Worm (Caenorhabditis elegans): ENCODE measurements around the gene str-115.

ce11 chrV:11308346-11308745 is 39.5 kb downstream of the str-115 start, which contains the start of gene snf-11:
- TF ChIP-seq rnt-1 (tag; optimal IDR thresholded peaks at IDR 0.05), result no peak
- TF ChIP-seq elt-2 (tag; optimal IDR thresholded peaks at IDR 0.05), result no peak
- TF ChIP-seq pag-3 (tag; optimal IDR thresholded peaks at IDR 0.05; ENCODE audit: borderline replicate concordance), result no peak
